Worm (Caenorhabditis elegans): ENCODE measurements around the gene cest-35.1.

DNA sequence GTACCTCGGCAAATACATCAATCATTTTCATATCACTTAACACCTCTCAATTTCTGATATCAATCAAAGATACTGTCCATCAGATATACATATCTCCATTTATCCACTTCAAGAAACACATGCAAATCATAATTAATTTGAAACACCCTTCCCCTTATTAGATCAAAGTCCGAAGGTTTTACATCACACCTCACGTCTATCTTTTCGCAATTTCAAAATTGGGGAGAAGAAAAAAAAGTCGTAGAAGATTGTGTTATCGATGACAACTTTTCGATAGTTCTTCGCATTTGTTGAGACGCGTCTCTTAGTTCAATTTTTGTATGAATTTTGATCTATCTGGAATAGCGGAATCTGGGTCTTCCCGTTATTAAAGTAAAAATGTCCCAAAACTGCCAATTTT, 30.3 kb upstream of the cest-35.1 start:
- TF ChIP-seq ZK546.5 (tag; optimal IDR thresholded peaks at IDR 0.05) (no peak), sma-3 (GFP tag; optimal IDR thresholded peaks at IDR 0.05) (no peak)
